Fruit fly (Drosophila melanogaster): ENCODE data around the gene RhoBTB.

The RhoBTB gene

DNA sequence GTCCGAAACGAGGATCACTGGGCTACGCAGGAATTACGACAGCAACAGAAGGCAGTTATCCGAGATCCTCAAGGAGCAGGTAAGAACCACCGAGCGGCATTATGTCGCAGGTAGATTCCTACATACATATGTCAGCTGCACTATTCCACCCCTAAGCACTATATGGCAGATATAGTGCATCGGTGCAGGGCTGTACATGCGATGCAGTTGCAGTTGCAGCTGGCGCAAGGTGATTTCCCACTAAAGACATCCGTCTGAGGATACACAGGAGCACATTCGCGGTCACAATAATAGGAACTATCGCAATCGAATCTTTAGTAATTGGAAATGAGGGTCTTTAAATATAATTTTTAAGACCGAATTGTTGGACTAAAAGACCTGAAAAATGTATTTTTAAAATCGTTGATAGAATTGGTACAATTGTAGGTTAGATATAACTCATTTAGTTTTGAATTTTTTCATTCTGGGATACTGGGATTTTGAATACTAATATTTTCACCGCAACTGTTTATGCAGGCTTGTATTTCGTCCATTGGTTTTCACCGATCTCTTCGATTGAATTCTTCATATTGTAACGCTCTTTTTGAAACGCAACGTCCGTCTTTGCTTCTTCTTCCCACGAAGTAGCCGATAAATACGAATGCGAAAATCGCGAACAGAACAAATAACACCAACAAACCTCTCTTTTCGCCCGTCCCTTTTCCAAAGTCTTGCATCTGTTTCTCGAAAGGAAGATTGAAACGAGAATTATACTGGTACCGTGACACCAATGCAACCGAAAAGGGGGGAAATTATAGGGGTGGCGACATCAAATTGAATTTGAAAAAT, 26.8 kb downstream of the RhoBTB start (continued):
- peak; percentile 73 for TF ChIP-seq CG9139 (GFP tag; optimal IDR thresholded peaks at IDR 0.05)
- peak; percentile 34 for TF ChIP-seq CG8319 (GFP tag; optimal IDR thresholded peaks at IDR 0.05)
- TF ChIP-seq fd85E (GFP tag; optimal IDR thresholded peaks at IDR 0.05), result no peak
- TF ChIP-seq Eip75B (GFP tag; optimal IDR thresholded peaks at IDR 0.05), result peak; percentile 69
- TF ChIP-seq Hr4 (GFP tag; optimal IDR thresholded peaks at IDR 0.05), result no peak
- no peak for TF ChIP-seq Gug (GFP tag; IDR thresholded peaks at IDR 0.05)
- peak; percentile 46 for TF ChIP-seq Ets21C (GFP tag; optimal IDR thresholded peaks at IDR 0.05)
- TF ChIP-seq CG8632 (GFP tag; optimal IDR thresholded peaks at IDR 0.05), result peak; percentile 49
- TF ChIP-seq CG8119 (GFP tag; IDR thresholded peaks at IDR 0.05), result no peak
- TF ChIP-seq achi (GFP tag; optimal IDR thresholded peaks at IDR 0.05), result peak; percentile 66
- no peak for TF ChIP-seq CG32006 (GFP tag; optimal IDR thresholded peaks at IDR 0.05)
- TF ChIP-seq esn (GFP tag; optimal IDR thresholded peaks at IDR 0.05), result peak; percentile 54
- TF ChIP-seq CG10669 (GFP tag; optimal IDR thresholded peaks at IDR 0.05), result peak; percentile 77
- TF ChIP-seq fd59A (GFP tag; optimal IDR thresholded peaks at IDR 0.05), result peak; percentile 72
- no peak for TF ChIP-seq Hr38 (GFP tag; optimal IDR thresholded peaks at IDR 0.05)

DNA sequence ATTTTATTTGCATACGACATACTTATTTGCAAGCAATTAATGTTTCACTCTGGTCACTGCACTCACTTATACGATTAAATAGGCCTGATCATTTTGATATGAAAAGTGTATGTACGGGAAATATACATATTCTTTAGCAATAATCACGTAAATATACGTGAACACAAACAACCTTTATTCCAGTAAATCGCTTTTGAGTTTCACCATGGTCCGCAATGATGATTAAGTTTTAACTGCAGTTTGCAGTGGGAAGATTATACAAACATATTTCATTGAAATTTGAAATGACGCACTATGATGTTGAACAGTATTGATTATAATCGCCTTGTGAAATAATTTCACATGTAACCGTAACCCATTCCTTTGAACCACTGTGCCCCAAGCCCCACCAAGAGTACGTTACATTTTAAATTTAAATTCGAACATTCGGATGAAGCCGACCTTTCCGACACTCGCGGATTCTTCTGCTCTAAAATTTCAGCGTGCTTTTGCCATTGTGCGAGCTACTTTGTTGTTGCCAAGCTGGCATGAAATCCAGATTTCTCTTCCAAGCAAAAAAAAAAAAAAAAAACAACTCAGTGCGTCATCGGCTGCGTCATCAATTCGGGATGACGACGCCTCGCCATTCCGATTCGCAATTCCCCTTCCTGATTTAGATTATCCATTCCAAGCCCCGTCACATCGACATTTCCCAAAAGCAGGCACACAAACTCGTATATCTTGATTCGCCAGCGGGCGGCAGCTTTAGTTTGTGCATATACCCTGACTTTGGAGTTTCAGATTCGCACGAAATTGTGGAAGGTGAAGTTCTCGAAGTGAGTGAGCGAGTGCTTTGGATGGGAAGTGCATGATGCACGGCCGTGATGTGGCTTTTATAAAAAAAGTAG, 27.7 kb downstream of the RhoBTB start:
- TF ChIP-seq CG8319 (GFP tag; optimal IDR thresholded peaks at IDR 0.05), result peak; percentile 33
- peak; percentile 93 for TF ChIP-seq svp (GFP tag)
- peak; percentile 63 for TF ChIP-seq CG34406 (GFP tag; optimal IDR thresholded peaks at IDR 0.05)
- TF ChIP-seq achi (GFP tag; optimal IDR thresholded peaks at IDR 0.05), result peak; percentile 39
- no peak for TF ChIP-seq fkh (GFP tag; optimal IDR thresholded peaks at IDR 0.05)
- no peak for TF ChIP-seq CG11762 (GFP tag; optimal IDR thresholded peaks at IDR 0.05; ENCODE audit: insufficient read depth)
- peak; percentile 36 for TF ChIP-seq CG6854 (GFP tag; optimal IDR thresholded peaks at IDR 0.05)
- peak; percentile 67 for TF ChIP-seq CG11902 (GFP tag; optimal IDR thresholded peaks at IDR 0.05)
- TF ChIP-seq eg (GFP tag; IDR thresholded peaks at IDR 0.05), result 0 out of 3 replicates have a peak, but pooled peaks have one; percentile 5
- TF ChIP-seq dsx (GFP tag; optimal IDR thresholded peaks at IDR 0.05; ENCODE audit: poor library complexity, severe bottlenecking), result peak; percentile 97
- peak; percentile 52 for TF ChIP-seq cyc (GFP tag; optimal IDR thresholded peaks at IDR 0.05)
- peak; percentile 61 for TF ChIP-seq Sox14 (GFP tag; optimal IDR thresholded peaks at IDR 0.05)
- TF ChIP-seq CG3032 (tag; optimal IDR thresholded peaks at IDR 0.05), result peak; percentile 67
- TF ChIP-seq Eip93F (GFP tag; optimal IDR thresholded peaks at IDR 0.05), result peak; percentile 37
- peak; percentile 83 for TF ChIP-seq CG31627 (GFP tag; optimal IDR thresholded peaks at IDR 0.05)
- TF ChIP-seq vri (GFP tag; optimal IDR thresholded peaks at IDR 0.05), result no peak
- TF ChIP-seq CG32006 (GFP tag; optimal IDR thresholded peaks at IDR 0.05), result peak; percentile 68
- TF ChIP-seq CG10669 (GFP tag; optimal IDR thresholded peaks at IDR 0.05), result peak; percentile 63
- TF ChIP-seq Hr4 (GFP tag; optimal IDR thresholded peaks at IDR 0.05), result peak; percentile 40
- TF ChIP-seq fd59A (GFP tag; optimal IDR thresholded peaks at IDR 0.05), result peak; percentile 74
- peak; percentile 0 for TF ChIP-seq CG9139 (GFP tag; optimal IDR thresholded peaks at IDR 0.05)
- peak; percentile 56 to 79 for TF ChIP-seq ss (GFP tag; optimal IDR thresholded peaks at IDR 0.05)
- peak; percentile 41 for TF ChIP-seq net (GFP tag; optimal IDR thresholded peaks at IDR 0.05)
- TF ChIP-seq Eip78C (GFP tag), result peak; percentile 93
- TF ChIP-seq fd85E (GFP tag; optimal IDR thresholded peaks at IDR 0.05), result no peak
- TF ChIP-seq Smox (GFP tag; optimal IDR thresholded peaks at IDR 0.05), result peak; percentile 58
- TF ChIP-seq CG1621 (tag; optimal IDR thresholded peaks at IDR 0.05), result no peak
- peak; percentile 81 for TF ChIP-seq Hr39 (GFP tag; optimal IDR thresholded peaks at IDR 0.05)
- peak; percentile 49 for TF ChIP-seq pdm3 (GFP tag; optimal IDR thresholded peaks at IDR 0.05)
- peak; percentile 80 for TF ChIP-seq CG6808 (GFP tag; optimal IDR thresholded peaks at IDR 0.05)
- TF ChIP-seq CG3919 (GFP tag; optimal IDR thresholded peaks at IDR 0.05), result peak; percentile 35
- peak; percentile 85 for TF ChIP-seq esn (GFP tag; optimal IDR thresholded peaks at IDR 0.05)
- TF ChIP-seq Lpt (GFP tag; optimal IDR thresholded peaks at IDR 0.05), result no peak
- peak; percentile 5 for TF ChIP-seq CG6276 (GFP tag; optimal IDR thresholded peaks at IDR 0.05)
- no peak for TF ChIP-seq Hr38 (GFP tag; optimal IDR thresholded peaks at IDR 0.05)
- peak; percentile 62 for TF ChIP-seq spab (GFP tag; optimal IDR thresholded peaks at IDR 0.05)
- peak; percentile 88 for TF ChIP-seq topi (GFP tag; optimal IDR thresholded peaks at IDR 0.05)
- peak; percentile 41; the same call in 1 of the 3 replicates for TF ChIP-seq CG8119 (GFP tag; IDR thresholded peaks at IDR 0.05)
- TF ChIP-seq Gug (GFP tag; IDR thresholded peaks at IDR 0.05), result no peak
- TF ChIP-seq Sox15 (GFP tag; optimal IDR thresholded peaks at IDR 0.05), result peak; percentile 75
- peak; percentile 42; the same call in 2 of the 3 replicates for TF ChIP-seq CG6163 (GFP tag; IDR thresholded peaks at IDR 0.05)
